Worm (Caenorhabditis elegans): ENCODE measurements around the gene bir-1.

The bir-1 gene

ce11 chrV:11677494-11677893 is 33.2 kb downstream of the bir-1 start:
- TF ChIP-seq hmg-4 (GFP tag; optimal IDR thresholded peaks at IDR 0.05) (no peak), ama-1 (optimal IDR thresholded peaks at IDR 0.05) (no peak), ceh-13 (GFP tag; optimal IDR thresholded peaks at IDR 0.05) (no peak), tbx-37 (GFP tag; conservative IDR thresholded peaks at IDR 0.05) (no peak), B0310.2 (tag; optimal IDR thresholded peaks at IDR 0.05) (no peak), pes-1 (GFP tag; IDR thresholded peaks at IDR 0.05) (no peak), scrt-1 (GFP tag; IDR thresholded peaks at IDR 0.05) (no peak), ets-7 (tag; optimal IDR thresholded peaks at IDR 0.05) (no peak)

DNA sequence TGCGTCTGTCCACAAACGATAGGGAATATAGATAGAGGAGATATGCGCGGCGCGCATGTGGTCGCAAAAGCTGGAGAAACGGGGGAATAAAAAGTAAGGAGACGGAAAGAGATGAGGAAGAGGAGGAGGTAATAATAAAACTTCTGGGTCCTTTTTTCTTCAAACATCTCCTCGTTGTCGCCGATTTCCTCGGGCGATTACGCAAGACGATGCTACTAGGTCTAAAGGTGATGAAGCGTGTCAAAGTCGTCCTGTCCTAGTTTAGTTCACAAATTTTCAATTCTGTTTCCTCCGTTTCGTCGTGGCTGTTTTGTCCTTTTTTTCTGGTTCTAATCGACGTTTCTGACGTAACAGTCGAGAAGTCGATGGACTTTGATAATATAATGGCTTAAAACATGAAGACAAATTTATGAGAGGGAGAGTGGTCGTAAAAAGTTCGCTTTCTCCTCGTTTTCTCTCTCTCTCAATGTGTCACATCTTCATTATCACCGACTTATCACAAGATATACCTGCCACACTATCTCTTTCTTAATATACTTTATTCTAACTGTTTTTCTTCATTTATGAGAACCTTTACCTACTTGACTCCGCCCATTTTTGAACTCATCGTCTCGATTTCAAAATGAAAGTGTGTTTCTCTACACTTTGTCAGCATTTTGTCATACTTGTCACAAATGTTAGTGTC is 36.4 kb downstream of the bir-1 start:
- TF ChIP-seq scrt-1 (GFP tag; IDR thresholded peaks at IDR 0.05) (0 out of 2 replicates have a peak, but pooled peaks have one; percentile 44), ets-7 (tag; optimal IDR thresholded peaks at IDR 0.05) (no peak)

DNA sequence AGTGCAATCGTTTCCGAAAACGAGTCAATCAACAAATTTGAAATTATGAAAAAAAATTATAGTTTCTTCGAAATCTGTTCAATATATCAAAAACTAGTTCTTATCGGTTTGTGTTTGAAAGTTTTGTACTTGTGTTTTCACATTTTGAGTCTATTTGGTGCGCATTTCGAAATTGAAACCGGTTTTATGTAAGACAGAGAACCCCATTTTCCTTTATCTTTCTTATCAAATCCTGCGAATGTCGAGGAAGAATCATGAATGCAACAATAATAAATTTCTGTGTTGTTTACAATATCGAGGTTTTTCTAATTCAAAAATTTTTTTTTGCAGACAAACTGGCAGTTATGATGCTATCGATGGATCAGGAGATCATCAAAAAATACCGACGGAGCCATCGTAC is 38.6 kb downstream of the bir-1 start:
- TF ChIP-seq hmg-4 (GFP tag; optimal IDR thresholded peaks at IDR 0.05) (no peak), hnd-1 (tag; optimal IDR thresholded peaks at IDR 0.05) (no peak), ceh-36 (tag; optimal IDR thresholded peaks at IDR 0.05) (no peak)

DNA sequence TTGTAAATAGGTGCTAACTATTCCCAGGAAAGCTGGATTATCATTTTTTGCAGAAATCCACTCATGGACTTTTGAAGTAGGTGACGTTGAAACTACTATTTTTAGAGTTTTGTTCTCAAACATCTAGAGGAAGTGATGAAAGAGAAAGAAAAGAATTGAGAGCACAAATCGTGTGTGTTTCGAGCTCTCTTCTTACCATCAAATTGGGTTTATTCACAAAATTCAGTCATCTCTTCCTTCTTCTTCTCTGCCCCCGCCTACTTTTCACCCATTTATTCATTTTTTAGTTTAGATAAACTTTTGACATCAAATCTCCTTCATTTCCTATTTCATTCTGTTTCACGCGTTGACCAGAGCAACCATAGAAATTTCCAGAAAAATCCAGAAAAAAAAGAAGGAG is 42.6 kb downstream of the bir-1 start, which contains the start of gene W05E10.2:
Gene W05E10.2 (plus strand): TSS at position 301 of the 400 bp plus-strand sequence.
- TF ChIP-seq flt-1 (GFP tag; IDR thresholded peaks at IDR 0.05) = no peak
- TF ChIP-seq hnd-1 (tag; optimal IDR thresholded peaks at IDR 0.05) = no peak

ce11 chrV:11691553-11691952 is 47.3 kb downstream of the bir-1 start, which contains the start of gene W05E10.1:
TSS of gene W05E10.1 (minus strand) at chrV:11691691.
- TF ChIP-seq tbx-37 (GFP tag; conservative IDR thresholded peaks at IDR 0.05) (no peak), flt-1 (GFP tag; IDR thresholded peaks at IDR 0.05) (no peak), hmg-4 (GFP tag; optimal IDR thresholded peaks at IDR 0.05) (no peak), scrt-1 (GFP tag; IDR thresholded peaks at IDR 0.05) (no peak), tbx-11 (GFP tag; IDR thresholded peaks at IDR 0.05) (no peak), ceh-36 (tag; optimal IDR thresholded peaks at IDR 0.05) (no peak), tra-4 (tag; optimal IDR thresholded peaks at IDR 0.05) (no peak), ceh-13 (GFP tag; optimal IDR thresholded peaks at IDR 0.05) (no peak), hnd-1 (tag; optimal IDR thresholded peaks at IDR 0.05) (no peak), ets-7 (tag; optimal IDR thresholded peaks at IDR 0.05) (no peak), sea-1 (GFP tag; conservative IDR thresholded peaks at IDR 0.05) (no peak)
